Worm (Caenorhabditis elegans): ENCODE data around the gene C10A4.10.

DNA sequence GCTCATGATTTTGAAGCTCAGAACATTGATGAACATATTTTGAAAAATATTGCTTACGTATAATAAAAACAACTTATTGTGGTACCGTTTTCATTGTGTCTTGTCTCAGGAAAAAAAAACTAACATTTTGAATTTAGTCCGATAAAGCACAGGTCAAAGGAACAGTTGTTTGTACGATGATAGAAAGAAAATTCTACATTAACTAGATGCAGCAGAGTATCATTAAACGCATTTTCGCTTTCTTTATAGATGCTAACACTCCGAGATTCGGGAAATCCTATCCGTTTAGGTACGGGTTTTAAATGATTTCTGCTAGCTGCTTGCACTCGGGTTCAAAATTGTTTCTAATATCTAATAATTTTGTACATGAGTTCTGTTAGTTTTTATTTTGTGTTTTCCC lies 10.3 kb downstream of the C10A4.10 start:
- no peak for TF ChIP-seq mdl-1 (tag; optimal IDR thresholded peaks at IDR 0.05)
- no peak for TF ChIP-seq blmp-1 (tag; optimal IDR thresholded peaks at IDR 0.05; ENCODE audit: insufficient read depth)
- TF ChIP-seq nhr-77 (tag; optimal IDR thresholded peaks at IDR 0.05), result no peak
- no peak for TF ChIP-seq nhr-237 (tag; optimal IDR thresholded peaks at IDR 0.05)
- no peak for TF ChIP-seq nhr-11 (tag; optimal IDR thresholded peaks at IDR 0.05)
- no peak for TF ChIP-seq nhr-6 (tag; optimal IDR thresholded peaks at IDR 0.05)
- no peak for TF ChIP-seq egl-27 (tag; optimal IDR thresholded peaks at IDR 0.05)
- no peak for TF ChIP-seq skn-1 (tag; optimal IDR thresholded peaks at IDR 0.05)
- TF ChIP-seq ztf-11 (tag; optimal IDR thresholded peaks at IDR 0.05), result no peak
- no peak for TF ChIP-seq elt-1 (tag; optimal IDR thresholded peaks at IDR 0.05)

Data from whole organism, L2 larva.